Worm (Caenorhabditis elegans) whole organism, L4 larva: ENCODE data around the gene catp-6.

Source experiments
- dmd-9 ChIP-seq: fragments of 200-800 bp; sonication (Bioruptor generic); IDR thresholded peaks from 2 replicates; pipeline ENCODE4 v1.3.6; 2022; ENCODE audit warnings: missing genetic modification reagents, missing genetic modification characterization, missing compliant biosample characterization
- tra-1 ChIP-seq: fragments of 200-800 bp; sonication (Bioruptor generic); IDR thresholded peaks from 2 replicates; pipeline ENCODE4 v1.3.6; 2022; ENCODE audit warnings: missing genetic modification reagents, missing genetic modification characterization, missing compliant biosample characterization
- zfp-2 ChIP-seq: sonication (generic microtip); optimal IDR thresholded peaks from 2 replicates; lab custom pipeline; 2016; ENCODE audit warnings: mild to moderate bottlenecking, missing genetic modification characterization, missing compliant biosample characterization

DNA sequence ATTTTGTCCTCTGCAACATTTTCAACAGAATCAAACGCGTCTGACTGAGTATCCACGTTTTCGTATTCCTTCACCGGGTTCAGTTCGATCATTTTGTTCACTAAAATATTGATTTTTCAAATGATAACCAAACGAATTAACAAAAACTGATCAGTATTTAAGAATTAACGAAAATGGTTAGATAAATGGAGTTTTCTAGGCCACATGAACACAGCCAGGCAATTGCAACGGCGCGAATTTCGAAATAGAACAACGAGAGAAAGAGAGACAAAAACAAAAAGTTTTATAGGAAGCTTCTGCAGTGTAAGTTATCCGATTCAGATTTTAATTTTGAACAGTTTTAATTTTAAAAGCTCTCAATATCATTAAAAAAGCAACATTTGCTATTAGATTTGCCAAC lies 46.8 kb downstream of the catp-6 start, which contains the start of gene sna-2:
- TF ChIP-seq dmd-9 (GFP tag; lab: Robert Waterston, UW) (no peak), tra-1 (GFP tag; lab: Robert Waterston, UW) (no peak), zfp-2 (tag; lab: Kevin White, UChicago) (no peak)
